Worm (Caenorhabditis elegans): ENCODE measurements around the gene frpr-14.

frpr-14 gene

DNA sequence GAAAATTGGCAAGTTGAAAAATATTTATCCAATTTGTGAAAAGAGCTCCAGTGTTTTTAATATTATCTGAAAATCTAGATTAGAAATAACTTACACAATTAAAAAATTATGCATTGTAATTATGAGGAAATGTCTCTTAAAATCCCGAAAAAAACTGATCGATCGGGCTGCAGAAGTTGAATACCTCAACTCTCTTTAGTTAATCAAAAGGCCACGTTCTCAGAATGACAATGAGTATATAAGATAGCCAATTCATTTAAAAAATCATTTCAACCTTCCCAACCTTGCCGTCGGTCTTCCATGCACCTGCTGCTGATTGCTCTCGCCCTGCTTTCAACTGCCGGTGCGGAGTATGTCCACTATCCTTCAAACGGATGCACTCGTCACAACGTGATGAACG, 39.0 kb downstream of the frpr-14 start, which contains the start of gene T02H6.4:
TSS of gene T02H6.4 (plus strand) at position 301 of the 400 bp plus-strand sequence.
- TF ChIP-seq unc-120 (tag; optimal IDR thresholded peaks at IDR 0.05; ENCODE audit: poor library complexity, severe bottlenecking) (no peak), lsy-2 (tag; optimal IDR thresholded peaks at IDR 0.05) (no peak), mls-2 (tag; optimal IDR thresholded peaks at IDR 0.05) (no peak), ham-2 (GFP tag; optimal IDR thresholded peaks at IDR 0.05) (no peak)

DNA sequence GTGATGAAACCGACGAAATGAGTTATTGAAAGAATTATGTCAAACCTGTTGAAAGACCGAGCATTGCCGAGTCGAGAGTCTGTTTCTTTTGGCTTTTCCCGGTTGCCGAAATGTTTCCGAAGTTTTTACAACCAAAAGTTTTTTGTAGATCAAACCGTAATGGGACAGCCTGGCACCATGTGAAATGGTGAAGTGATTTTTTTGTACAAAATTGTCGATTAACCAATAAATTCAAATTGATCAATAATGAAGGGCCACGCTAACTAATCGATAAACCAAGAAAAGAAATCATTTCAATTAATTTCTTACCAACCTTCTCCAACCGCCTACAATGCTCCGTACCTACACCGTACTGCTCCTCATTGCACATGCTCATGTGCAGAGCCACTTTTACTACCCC, 40.8 kb downstream of the frpr-14 start, which contains the start of gene T02H6.3:
TSS of gene T02H6.3 (plus strand) at position 301 of the 400 bp plus-strand sequence.
- TF ChIP-seq snpc-4 (tag; optimal IDR thresholded peaks at IDR 0.05) (no peak), sptf-1 (tag; optimal IDR thresholded peaks at IDR 0.05) (no peak), unc-62 (GFP tag; optimal IDR thresholded peaks at IDR 0.05) (no peak), ztf-11 (tag; optimal IDR thresholded peaks at IDR 0.05) (no peak), tbx-8 (GFP tag; optimal IDR thresholded peaks at IDR 0.05) (no peak), bed-3 (GFP tag; optimal IDR thresholded peaks at IDR 0.05) (no peak), nhr-12 (tag; optimal IDR thresholded peaks at IDR 0.05) (no peak), unc-39 (tag; optimal IDR thresholded peaks at IDR 0.05) (no peak), flh-1 (GFP tag; optimal IDR thresholded peaks at IDR 0.05) (no peak), drap-1 (GFP tag; optimal IDR thresholded peaks at IDR 0.05) (no peak), nhr-237 (tag; optimal IDR thresholded peaks at IDR 0.05) (no peak), blmp-1 (tag; optimal IDR thresholded peaks at IDR 0.05) (no peak), nhr-28 (tag; optimal IDR thresholded peaks at IDR 0.05) (no peak)

DNA sequence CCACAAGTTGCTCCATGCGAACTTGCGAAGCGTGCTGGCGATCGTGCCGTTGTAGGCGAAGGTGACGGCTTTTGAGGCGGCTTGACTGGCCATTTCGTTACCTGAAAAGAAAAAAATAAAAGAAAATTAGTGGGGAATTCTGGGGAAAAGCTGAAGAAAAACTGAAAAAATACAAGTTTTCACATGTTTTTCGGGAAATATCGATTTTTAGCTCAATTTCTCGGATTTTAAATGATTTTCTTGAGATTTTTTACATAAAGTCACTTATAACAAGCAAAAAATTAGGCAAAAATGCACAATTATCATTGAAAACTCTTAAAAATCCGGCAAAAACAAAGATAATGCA, 50.2 kb downstream of the frpr-14 start, which contains the start of gene T02H6.11:
TSS of gene T02H6.11 (minus strand) at position 101 of the 346 bp plus-strand sequence.
- no peak for TF ChIP-seq pha-4 (tag; optimal IDR thresholded peaks at IDR 0.05)
- TF ChIP-seq snpc-4 (tag; optimal IDR thresholded peaks at IDR 0.05) = no peak
- TF ChIP-seq sem-2 (GFP tag; optimal IDR thresholded peaks at IDR 0.05) = no peak
- no peak for TF ChIP-seq nhr-76 (tag; optimal IDR thresholded peaks at IDR 0.05)
- no peak for TF ChIP-seq mep-1 (tag; optimal IDR thresholded peaks at IDR 0.05)
- TF ChIP-seq drap-1 (GFP tag; optimal IDR thresholded peaks at IDR 0.05) = no peak
- no peak for TF ChIP-seq elt-3 (tag; optimal IDR thresholded peaks at IDR 0.05)
- TF ChIP-seq mls-2 (tag; optimal IDR thresholded peaks at IDR 0.05) = no peak
- no peak for TF ChIP-seq elt-1 (tag; optimal IDR thresholded peaks at IDR 0.05; ENCODE audit: borderline replicate concordance, insufficient read depth)
- no peak for TF ChIP-seq nhr-2 (tag; optimal IDR thresholded peaks at IDR 0.05)
- no peak for TF ChIP-seq unc-39 (tag; optimal IDR thresholded peaks at IDR 0.05)
- no peak for TF ChIP-seq ztf-11 (tag; optimal IDR thresholded peaks at IDR 0.05)
- TF ChIP-seq unc-120 (tag; optimal IDR thresholded peaks at IDR 0.05; ENCODE audit: poor library complexity, severe bottlenecking) = no peak

DNA sequence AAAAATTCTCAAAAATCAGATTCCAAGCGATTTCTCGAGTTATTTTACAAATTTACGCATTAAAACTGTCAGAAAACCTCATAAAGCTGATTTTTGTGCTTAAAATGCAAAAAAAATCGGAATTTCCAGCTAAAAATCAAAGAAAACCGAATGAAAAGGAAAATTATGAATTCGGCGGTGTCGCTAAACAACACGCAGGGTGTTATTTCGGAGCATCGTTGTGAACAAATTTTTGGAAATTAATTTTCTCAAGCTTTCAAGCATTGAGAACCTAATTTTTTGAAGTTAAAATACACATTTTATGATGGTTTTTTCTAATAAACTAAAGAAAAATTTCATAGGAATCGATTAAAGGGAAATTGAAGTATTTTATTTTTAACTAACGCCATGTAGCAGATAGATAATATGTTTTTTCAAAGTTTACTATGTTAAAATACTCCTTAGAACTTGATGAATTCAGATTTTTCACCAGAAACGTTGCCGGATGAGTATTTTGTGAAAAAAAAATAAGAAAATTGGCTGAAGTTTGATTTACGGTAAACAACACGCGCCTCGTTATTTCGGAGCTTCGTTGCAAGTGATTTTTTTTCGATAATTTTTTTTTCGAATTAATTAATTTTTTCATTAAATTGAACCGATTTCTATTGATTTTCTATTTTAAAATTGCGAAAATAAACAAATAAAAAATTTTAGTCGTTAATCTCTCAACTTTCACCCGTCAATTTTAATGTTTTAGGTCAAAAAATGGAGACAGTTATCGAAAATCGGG, 50.8 kb downstream of the frpr-14 start, which contains the start of gene thoc-1:
TSS of gene thoc-1 (plus strand) at position 737 of the 769 bp plus-strand sequence.
- TF ChIP-seq unc-120 (tag; optimal IDR thresholded peaks at IDR 0.05; ENCODE audit: poor library complexity, severe bottlenecking) = no peak
- TF ChIP-seq nhr-12 (tag; optimal IDR thresholded peaks at IDR 0.05) = no peak

All from whole organism, mixed stage, embryonic.